Worm (Caenorhabditis elegans) whole organism, midembryonic: ENCODE results near the gene F09C6.13.

Experiments used
- T22C8.4 ChIP-seq: fragments of 200-800 bp; sonication (Bioruptor generic); IDR thresholded peaks from 2 replicates; pipeline ENCODE4 v1.3.6; 2022; ENCODE audit warnings: missing genetic modification characterization, missing compliant biosample characterization
- cog-1 ChIP-seq: sonication (generic microtip); optimal IDR thresholded peaks from 2 replicates; lab custom pipeline; 2016; ENCODE audit warnings: missing genetic modification characterization, missing compliant biosample characterization
- flt-1 ChIP-seq: fragments of 200-800 bp; sonication (Bioruptor generic); IDR thresholded peaks from 2 replicates; pipeline ENCODE4 v1.3.6; 2022; ENCODE audit warnings: missing genetic modification characterization, missing compliant biosample characterization
- klf-2 ChIP-seq: fragments of 200-800 bp; sonication (Bioruptor generic); conservative IDR thresholded peaks from 2 replicates; pipeline ENCODE4 v1.3.6; 2022; ENCODE audit warnings: missing genetic modification reagents, missing genetic modification characterization, missing compliant biosample characterization
- med-1 ChIP-seq: sonication (generic microtip); optimal IDR thresholded peaks from 2 replicates; lab custom pipeline; 2017; ENCODE audit warnings: missing genetic modification characterization, mild to moderate bottlenecking, missing compliant biosample characterization, antibody characterized with exemption, missing genetic modification reagents; ENCODE audit not compliant: insufficient read depth
- ref-1 ChIP-seq: fragments of 200-800 bp; sonication (Bioruptor generic); conservative IDR thresholded peaks from 2 replicates; pipeline ENCODE4 v1.3.6; 2022; ENCODE audit warnings: missing genetic modification reagents, missing genetic modification characterization, missing compliant biosample characterization
- tab-1 ChIP-seq: fragments of 200-800 bp; sonication (Bioruptor generic); IDR thresholded peaks from 2 replicates; pipeline ENCODE4 v1.3.6; 2022; ENCODE audit warnings: missing genetic modification characterization, missing compliant biosample characterization
- ztf-23 ChIP-seq: fragments of 200-800 bp; sonication (Bioruptor generic); IDR thresholded peaks from 2 replicates; pipeline ENCODE4 v1.3.6; 2022; ENCODE audit warnings: missing genetic modification reagents, missing genetic modification characterization, missing compliant biosample characterization
- ztf-29 ChIP-seq: fragments of 200-800 bp; sonication (Bioruptor generic); IDR thresholded peaks from 2 replicates; pipeline ENCODE4 v1.3.6; 2022; ENCODE audit warnings: missing genetic modification reagents, missing genetic modification characterization, missing compliant biosample characterization

Gene F09C6.13

DNA sequence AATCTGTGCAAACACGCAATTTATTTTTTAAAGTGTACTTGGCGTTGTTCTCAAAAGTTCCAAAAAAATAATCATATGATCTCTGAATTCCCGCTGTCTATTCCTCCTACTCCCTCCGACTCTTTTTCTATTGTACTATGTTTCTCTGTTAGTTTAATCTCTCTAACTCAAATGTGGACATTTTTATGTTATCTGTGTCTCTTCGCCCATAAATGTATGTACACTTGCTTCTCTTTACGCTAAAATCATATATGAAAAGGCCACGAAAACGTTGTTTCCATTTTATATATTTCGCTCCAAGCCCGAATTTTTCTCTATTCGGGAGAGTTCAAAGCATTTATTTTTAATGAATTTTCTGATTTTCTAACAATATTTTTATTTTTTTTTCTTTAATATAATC is 26.0 kb downstream of the F09C6.13 start:
- TF ChIP-seq cog-1 (no peak), klf-2 (GFP tag; lab: Robert Waterston, UW) (no peak), ref-1 (GFP tag; lab: Robert Waterston, UW) (no peak)

- no peak for TF ChIP-seq cog-1
- TF ChIP-seq ztf-23, result no peak
- no peak for TF ChIP-seq T22C8.4 (GFP tag; lab: Robert Waterston, UW)
- TF ChIP-seq tab-1, result no peak
- TF ChIP-seq flt-1 (GFP tag; lab: Robert Waterston, UW), result no peak
- no peak for TF ChIP-seq klf-2 (GFP tag; lab: Robert Waterston, UW)
- TF ChIP-seq ref-1 (GFP tag; lab: Robert Waterston, UW), result no peak
- TF ChIP-seq ztf-29, result no peak
Observed at ce11 chrV:16911294-16911693, 26.4 kb downstream of the F09C6.13 start.

- TF ChIP-seq T22C8.4 (GFP tag; lab: Robert Waterston, UW) (no peak), klf-2 (GFP tag; lab: Robert Waterston, UW) (no peak), med-1 (GFP tag; lab: Kevin White, UChicago) (no peak), cog-1 (no peak), ref-1 (GFP tag; lab: Robert Waterston, UW) (no peak), ztf-23 (no peak), ztf-29 (no peak), tab-1 (no peak), flt-1 (GFP tag; lab: Robert Waterston, UW) (no peak)
Observed at ce11 chrV:16911934-16912333, 27.1 kb downstream of the F09C6.13 start, which contains the start of gene nhr-116. TSS of gene nhr-116 (plus strand) at chrV:16912234.

ce11 chrV:16916079-16916478 is 31.2 kb downstream of the F09C6.13 start, which contains the start of gene F09C6.10:
TSS of gene F09C6.10 (minus strand) at chrV:16916179.
- TF ChIP-seq cog-1 (no peak), ztf-29 (no peak), med-1 (GFP tag; lab: Kevin White, UChicago) (no peak), tab-1 (no peak), klf-2 (GFP tag; lab: Robert Waterston, UW) (no peak), ztf-23 (no peak)

ce11 chrV:16918378-16918777 is 33.5 kb downstream of the F09C6.13 start, which contains the start of the genes fbxa-206 and Y102A5C.2:
TSS of gene fbxa-206 (minus strand) at chrV:16918478.
TSS of gene Y102A5C.2 (plus strand) at chrV:16918731.
- TF ChIP-seq med-1 (GFP tag; lab: Kevin White, UChicago) (no peak), flt-1 (GFP tag; lab: Robert Waterston, UW) (no peak), ref-1 (GFP tag; lab: Robert Waterston, UW) (no peak), ztf-23 (no peak), cog-1 (no peak), tab-1 (no peak), T22C8.4 (GFP tag; lab: Robert Waterston, UW) (no peak), klf-2 (GFP tag; lab: Robert Waterston, UW) (no peak), ztf-29 (no peak)

DNA sequence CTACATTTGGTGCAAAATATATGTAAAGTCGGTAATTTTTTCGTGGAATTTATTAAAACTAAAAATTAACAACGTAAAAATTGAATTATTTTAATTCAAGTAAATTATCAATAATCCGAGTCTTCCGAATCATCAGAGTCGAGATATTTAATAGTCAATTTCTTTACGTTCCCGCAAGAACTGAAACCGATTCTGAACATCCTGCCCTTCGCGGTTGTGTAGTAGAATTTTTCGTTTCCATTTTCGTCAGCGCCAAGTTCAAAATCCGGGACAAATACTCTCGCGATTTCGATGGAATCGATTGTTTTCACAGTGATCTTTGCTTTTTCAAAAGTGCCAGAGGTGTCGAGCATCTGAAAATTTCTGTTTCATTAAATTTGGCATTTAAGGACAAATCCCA is 34.8 kb downstream of the F09C6.13 start:
- TF ChIP-seq flt-1 (GFP tag; lab: Robert Waterston, UW), result no peak
- TF ChIP-seq T22C8.4 (GFP tag; lab: Robert Waterston, UW), result no peak
- no peak for TF ChIP-seq cog-1
- TF ChIP-seq med-1 (GFP tag; lab: Kevin White, UChicago), result no peak
- TF ChIP-seq ref-1 (GFP tag; lab: Robert Waterston, UW), result no peak
- TF ChIP-seq ztf-23, result no peak
- no peak for TF ChIP-seq tab-1
- TF ChIP-seq klf-2 (GFP tag; lab: Robert Waterston, UW), result no peak
- no peak for TF ChIP-seq ztf-29

- no peak for TF ChIP-seq cog-1
- no peak for TF ChIP-seq flt-1 (GFP tag; lab: Robert Waterston, UW)
- TF ChIP-seq klf-2 (GFP tag; lab: Robert Waterston, UW), result no peak
- no peak for TF ChIP-seq tab-1
- TF ChIP-seq ztf-23, result no peak
- no peak for TF ChIP-seq ztf-29
- no peak for TF ChIP-seq T22C8.4 (GFP tag; lab: Robert Waterston, UW)
- TF ChIP-seq med-1 (GFP tag; lab: Kevin White, UChicago), result no peak
- no peak for TF ChIP-seq ref-1 (GFP tag; lab: Robert Waterston, UW)
Observed at ce11 chrV:16921952-16922351, 37.1 kb downstream of the F09C6.13 start, which contains the start of gene Y102A5C.4. TSS of gene Y102A5C.4 (plus strand) at chrV:16922252.

DNA sequence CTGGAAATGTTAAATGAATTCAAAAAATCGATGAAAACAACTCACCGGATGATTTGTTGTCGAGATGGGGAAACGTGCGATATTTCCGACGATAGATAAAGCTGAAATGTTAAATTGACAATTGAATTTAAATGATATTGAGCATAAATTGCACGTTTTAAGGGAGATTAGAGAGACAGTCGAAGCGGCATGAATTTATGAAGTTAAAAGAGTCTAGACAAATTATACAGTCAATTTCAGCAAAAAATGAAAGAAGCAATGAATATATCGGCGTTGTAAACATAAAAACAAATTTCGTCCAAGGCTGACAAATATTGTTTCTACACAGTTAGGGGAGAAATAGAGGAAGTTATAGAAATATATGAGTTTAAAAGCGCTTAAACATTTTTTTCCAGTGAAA is 42.5 kb downstream of the F09C6.13 start, which contains the start of gene Y102A5C.36:
Gene Y102A5C.36 (minus strand): TSS at position 101 of the 400 bp plus-strand sequence.
- no peak for TF ChIP-seq med-1 (GFP tag; lab: Kevin White, UChicago)
- no peak for TF ChIP-seq klf-2 (GFP tag; lab: Robert Waterston, UW)
- no peak for TF ChIP-seq T22C8.4 (GFP tag; lab: Robert Waterston, UW)
- TF ChIP-seq ztf-23, result no peak
- no peak for TF ChIP-seq tab-1
- TF ChIP-seq ref-1 (GFP tag; lab: Robert Waterston, UW), result no peak
- no peak for TF ChIP-seq ztf-29
- no peak for TF ChIP-seq cog-1
- no peak for TF ChIP-seq flt-1 (GFP tag; lab: Robert Waterston, UW)
